Worm (Caenorhabditis elegans) whole organism, L1 larva: ENCODE results near the gene nfya-1.
A peak's percentile ranks its signal among the peaks of the same experiment; 100 is the strongest.

Experiments
- C34B4.2 ChIP-seq: sonication (generic microtip); optimal IDR thresholded peaks from 2 replicates; lab custom pipeline; 2017; ENCODE audit warnings: mild to moderate bottlenecking, missing genetic modification characterization, missing compliant biosample characterization
- Y116A8C.19 ChIP-seq: sonication (generic microtip); optimal IDR thresholded peaks from 2 replicates; lab custom pipeline; 2016; ENCODE audit warnings: missing compliant biosample characterization, missing genetic modification characterization, borderline replicate concordance
- alr-1 ChIP-seq: fragments of 200-800 bp; sonication (Bioruptor generic); optimal IDR thresholded peaks from 2 replicates; lab custom pipeline; 2018; ENCODE audit warnings: borderline replicate concordance, mild to moderate bottlenecking, missing genetic modification characterization, missing compliant biosample characterization
- aly-2 ChIP-seq: fragments of 150-350 bp; optimal IDR thresholded peaks from 2 replicates; lab custom pipeline; 2014; ENCODE audit warnings: missing biosample characterization, missing genetic modification characterization
- ama-1 ChIP-seq: fragments of 150-350 bp; optimal IDR thresholded peaks from 2 replicates; lab custom pipeline; 2014
- blmp-1 ChIP-seq: fragments of 150-350 bp; optimal IDR thresholded peaks from 2 replicates; lab custom pipeline; 2014; ENCODE audit warnings: missing biosample characterization, missing genetic modification characterization
- ceh-63 ChIP-seq: fragments of 200-800 bp; sonication (Bioruptor generic); optimal IDR thresholded peaks from 2 replicates; lab custom pipeline; 2018; ENCODE audit warnings: mild to moderate bottlenecking, missing genetic modification characterization, missing compliant biosample characterization
- ceh-88 ChIP-seq: fragments of 200-800 bp; sonication (Bioruptor generic); IDR thresholded peaks from 2 replicates; pipeline ENCODE4 v1.3.6; 2022; ENCODE audit warnings: missing genetic modification characterization, missing compliant biosample characterization
- ceh-90 ChIP-seq: sonication (generic microtip); optimal IDR thresholded peaks from 2 replicates; lab custom pipeline; 2016; ENCODE audit warnings: missing genetic modification characterization, missing compliant biosample characterization
- ces-1 ChIP-seq: fragments of 150-350 bp; optimal IDR thresholded peaks from 2 replicates; lab custom pipeline; 2014; ENCODE audit warnings: missing biosample characterization, missing genetic modification reagents, missing genetic modification characterization
- dpl-1 ChIP-seq, 3 experiments: fragments of 150-350 bp in 2 of 3; sonication (generic microtip) in 1 of 3; optimal IDR thresholded peaks; 2 replicates each; lab custom pipeline; 2014 to 2017; ENCODE audit warnings: missing biosample characterization in 3 of 3, missing genetic modification characterization in 3 of 3, missing genetic modification reagents in 3 of 3
- efl-3 ChIP-seq: fragments of 200-800 bp; sonication (Bioruptor generic); optimal IDR thresholded peaks from 2 replicates; lab custom pipeline; 2018; ENCODE audit warnings: mild to moderate bottlenecking, missing genetic modification characterization, missing compliant biosample characterization
- egl-13 ChIP-seq: sonication (generic microtip); optimal IDR thresholded peaks from 2 replicates; lab custom pipeline; 2016; ENCODE audit warnings: missing genotype, missing genetic modification reagents, missing genetic modification characterization, missing compliant biosample characterization
- elt-3 ChIP-seq, 6 experiments: fragments of 150-350 bp in 1 of 6; sonication (generic microtip); optimal IDR thresholded peaks; 2 replicates each; lab custom pipeline; 2017 to 2018; ENCODE audit warnings: missing biosample characterization in 6 of 6, missing genetic modification characterization in 6 of 6, inconsistent platforms in 1 of 6
- ets-5 ChIP-seq: fragments of 200-800 bp; sonication (Bioruptor generic); IDR thresholded peaks from 2 replicates; pipeline ENCODE4 v1.3.6; 2022; ENCODE audit warnings: missing genetic modification characterization, missing compliant biosample characterization
- fkh-8 ChIP-seq: sonication (generic microtip); optimal IDR thresholded peaks from 2 replicates; lab custom pipeline; 2016; ENCODE audit warnings: mild to moderate bottlenecking, missing genetic modification characterization, missing compliant biosample characterization
- fos-1 ChIP-seq: fragments of 150-350 bp; optimal IDR thresholded peaks from 2 replicates; lab custom pipeline; 2014; ENCODE audit warnings: missing biosample characterization, missing genetic modification characterization
- hlh-17 ChIP-seq: fragments of 200-800 bp; sonication (Bioruptor generic); optimal IDR thresholded peaks from 2 replicates; lab custom pipeline; 2018; ENCODE audit warnings: missing genetic modification characterization, mild to moderate bottlenecking, missing compliant biosample characterization, moderate library complexity, borderline replicate concordance
- isw-1 ChIP-seq: fragments of 200-800 bp; sonication (Bioruptor generic); IDR thresholded peaks from 2 replicates; pipeline ENCODE4 v1.3.6; 2022; ENCODE audit warnings: missing genetic modification characterization, missing compliant biosample characterization
- jun-1 ChIP-seq: fragments of 150-350 bp; optimal IDR thresholded peaks from 2 replicates; lab custom pipeline; 2014; ENCODE audit warnings: missing biosample characterization, missing genetic modification reagents, missing genetic modification characterization
- lin-14 ChIP-seq: fragments of 200-800 bp; sonication (Bioruptor generic); optimal IDR thresholded peaks from 2 replicates; lab custom pipeline; 2018; ENCODE audit warnings: mild to moderate bottlenecking, missing genetic modification characterization, moderate library complexity, missing compliant biosample characterization
- lin-35 ChIP-seq, 2 experiments: fragments of 150-350 bp; optimal IDR thresholded peaks; 2 replicates each; lab custom pipeline; 2014; ENCODE audit warnings: missing biosample characterization in 2 of 2, missing genetic modification characterization in 2 of 2, missing genetic modification reagents in 2 of 2
- lin-39 ChIP-seq: fragments of 150-350 bp; optimal IDR thresholded peaks from 2 replicates; lab custom pipeline; 2014; ENCODE audit warnings: missing biosample characterization, missing genetic modification reagents, missing genetic modification characterization
- lir-3 ChIP-seq: sonication (generic microtip); optimal IDR thresholded peaks from 2 replicates; lab custom pipeline; 2016; ENCODE audit warnings: mild to moderate bottlenecking, missing genetic modification characterization, moderate library complexity, missing compliant biosample characterization; ENCODE audit not compliant: poor library complexity
- mab-9 ChIP-seq: fragments of 200-800 bp; sonication (Bioruptor generic); IDR thresholded peaks from 2 replicates; pipeline ENCODE4 v1.3.6; 2022; ENCODE audit warnings: missing genetic modification reagents, missing genetic modification characterization, missing compliant biosample characterization
- nhr-11 ChIP-seq: fragments of 150-350 bp; optimal IDR thresholded peaks from 2 replicates; lab custom pipeline; 2014; ENCODE audit warnings: missing biosample characterization, missing genetic modification characterization
- nhr-12 ChIP-seq: sonication (generic microtip); optimal IDR thresholded peaks from 2 replicates; lab custom pipeline; 2017; ENCODE audit warnings: missing biosample characterization, missing genetic modification characterization
- nhr-19 ChIP-seq: fragments of 200-800 bp; sonication (Bioruptor generic); conservative IDR thresholded peaks from 2 replicates; pipeline ENCODE4 v1.3.6; 2022; ENCODE audit warnings: missing genetic modification characterization, missing compliant biosample characterization
- nhr-20 ChIP-seq: sonication (generic microtip); optimal IDR thresholded peaks from 2 replicates; lab custom pipeline; 2016; ENCODE audit warnings: mild to moderate bottlenecking, missing genetic modification characterization, missing compliant biosample characterization
- nhr-28 ChIP-seq: fragments of 150-350 bp; optimal IDR thresholded peaks from 2 replicates; lab custom pipeline; 2014; ENCODE audit warnings: missing biosample characterization, missing genetic modification characterization
- nhr-47 ChIP-seq: sonication (generic microtip); optimal IDR thresholded peaks from 2 replicates; lab custom pipeline; 2016; ENCODE audit warnings: mild to moderate bottlenecking, missing genetic modification characterization, moderate library complexity, missing compliant biosample characterization
- nhr-71 ChIP-seq: sonication (generic microtip); optimal IDR thresholded peaks from 2 replicates; lab custom pipeline; 2016; ENCODE audit warnings: mild to moderate bottlenecking, missing genetic modification characterization, moderate library complexity, missing compliant biosample characterization
- nhr-77 ChIP-seq: fragments of 150-350 bp; optimal IDR thresholded peaks from 2 replicates; lab custom pipeline; 2014; ENCODE audit warnings: missing biosample characterization, missing genetic modification characterization
- nhr-90 ChIP-seq: sonication (generic microtip); optimal IDR thresholded peaks from 2 replicates; lab custom pipeline; 2016; ENCODE audit warnings: mild to moderate bottlenecking, missing genetic modification characterization, missing compliant biosample characterization; ENCODE audit not compliant: poor library complexity
- pag-3 ChIP-seq: sonication (generic microtip); optimal IDR thresholded peaks from 2 replicates; lab custom pipeline; 2017; ENCODE audit warnings: missing genetic modification characterization, mild to moderate bottlenecking, missing compliant biosample characterization, antibody characterized with exemption, borderline replicate concordance; ENCODE audit not compliant: insufficient read depth
- pqm-1 ChIP-seq: sonication (generic microtip); optimal IDR thresholded peaks from 3 replicates; lab custom pipeline; 2017; ENCODE audit warnings: missing biosample characterization, missing genetic modification characterization
- rnt-1 ChIP-seq: sonication (generic microtip); optimal IDR thresholded peaks from 2 replicates; lab custom pipeline; 2016; ENCODE audit warnings: mild to moderate bottlenecking, missing genetic modification characterization, moderate library complexity, missing compliant biosample characterization
- skn-1 ChIP-seq: fragments of 150-350 bp; optimal IDR thresholded peaks from 2 replicates; lab custom pipeline; 2014; ENCODE audit warnings: missing biosample characterization, missing genetic modification characterization
- snpc-4 ChIP-seq: fragments of 150-350 bp; optimal IDR thresholded peaks from 2 replicates; lab custom pipeline; 2014; ENCODE audit warnings: missing biosample characterization, missing genetic modification characterization
- snu-23 ChIP-seq: sonication (generic microtip); optimal IDR thresholded peaks from 2 replicates; lab custom pipeline; 2016; ENCODE audit warnings: missing genetic modification characterization, missing compliant biosample characterization
- tbx-2 ChIP-seq: sonication (generic microtip); optimal IDR thresholded peaks from 2 replicates; lab custom pipeline; 2016; ENCODE audit warnings: missing genetic modification characterization, missing compliant biosample characterization
- unc-130 ChIP-seq: fragments of 150-350 bp; optimal IDR thresholded peaks from 2 replicates; lab custom pipeline; 2017; ENCODE audit warnings: missing biosample characterization, missing genetic modification characterization, inconsistent platforms
- unc-30 ChIP-seq: sonication (generic microtip); optimal IDR thresholded peaks from 2 replicates; lab custom pipeline; 2017; ENCODE audit warnings: missing biosample characterization, missing genetic modification characterization
- unc-62 ChIP-seq: fragments of 150-350 bp; optimal IDR thresholded peaks from 2 replicates; lab custom pipeline; 2014; ENCODE audit warnings: missing biosample characterization, missing genetic modification reagents, missing genetic modification characterization
- unc-86 ChIP-seq: sonication (generic microtip); optimal IDR thresholded peaks from 2 replicates; lab custom pipeline; 2016; ENCODE audit warnings: missing genetic modification characterization, missing compliant biosample characterization
- unc-98 ChIP-seq: fragments of 200-800 bp; sonication (Bioruptor generic); IDR thresholded peaks from 2 replicates; pipeline ENCODE4 v1.3.6; 2022; ENCODE audit warnings: missing genetic modification characterization, missing compliant biosample characterization
- vab-15 ChIP-seq: sonication (generic microtip); optimal IDR thresholded peaks from 2 replicates; lab custom pipeline; 2017; ENCODE audit warnings: missing genotype, mild to moderate bottlenecking, missing genetic modification characterization, missing compliant biosample characterization
- xbp-1 ChIP-seq: sonication (generic microtip); optimal IDR thresholded peaks from 2 replicates; lab custom pipeline; 2016; ENCODE audit warnings: missing genetic modification characterization, missing compliant biosample characterization
- zag-1 ChIP-seq: fragments of 150-350 bp; optimal IDR thresholded peaks from 2 replicates; lab custom pipeline; 2014; ENCODE audit warnings: missing biosample characterization, missing genetic modification characterization
- ztf-11 ChIP-seq, 2 experiments: sonication (generic microtip); optimal IDR thresholded peaks; 2 replicates each; lab custom pipeline; 2016 to 2017; ENCODE audit warnings: missing genetic modification characterization in 2 of 2, missing biosample characterization in 1 of 2, missing compliant biosample characterization in 1 of 2

nfya-1 gene

DNA sequence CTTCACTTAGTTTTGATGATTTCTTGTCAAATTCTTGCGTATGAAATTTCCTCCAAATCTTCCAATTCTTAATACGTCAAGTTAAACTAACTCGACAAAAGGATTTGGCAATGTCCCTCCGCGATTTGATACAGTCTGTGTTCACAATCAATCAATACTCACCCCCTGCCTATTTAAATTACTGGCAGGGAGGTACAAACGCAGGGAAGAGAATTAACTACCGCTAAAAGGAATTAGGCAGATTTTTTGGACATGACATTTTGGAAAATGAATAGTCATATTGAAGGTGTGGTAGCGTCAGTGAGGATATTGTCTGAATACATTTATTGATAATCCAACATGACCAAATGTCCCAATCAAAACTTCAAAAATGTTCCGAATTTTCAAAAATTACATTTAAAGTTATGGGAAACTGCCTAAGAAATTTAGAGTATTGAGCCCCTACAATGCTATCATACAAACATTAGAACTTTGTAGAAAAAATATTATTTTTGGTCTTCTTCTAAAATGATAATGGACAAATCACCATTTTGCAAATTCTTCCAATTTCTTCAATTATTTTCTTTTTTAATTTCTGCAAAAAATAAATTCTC is 9.2 kb downstream of the nfya-1 start (continued):
- TF ChIP-seq efl-3 (GFP tag; lab: Kevin White, UChicago) (peak; percentile 92), mab-9 (GFP tag; lab: Robert Waterston, UW) (peak; percentile 92), nhr-20 (peak; percentile 98), Y116A8C.19 (no peak), ets-5 (GFP tag; lab: Robert Waterston, UW) (no peak), rnt-1 (peak; percentile 99), unc-130 (peak; percentile 10), nhr-47 (peak; percentile 99), snpc-4 (tag; lab: Kevin White, UChicago) (peak; percentile 87), snu-23 (peak; percentile 100), tbx-2 (tag; lab: Kevin White, UChicago) (peak; percentile 98), ceh-88 (GFP tag; lab: Robert Waterston, UW) (peak; percentile 97), hlh-17 (no peak), isw-1 (GFP tag; lab: Robert Waterston, UW) (peak; percentile 86), nhr-90 (tag; lab: Kevin White, UChicago) (peak; percentile 99), alr-1 (tag; lab: Kevin White, UChicago) (no peak), fkh-8 (peak; percentile 95), nhr-19 (GFP tag; lab: Robert Waterston, UW) (peak; percentile 98), ztf-11 (tag; optimal IDR thresholded peaks at IDR 0.05; lab: Kevin White, UChicago) (peak; percentile 90 to 93), ces-1 (GFP tag; lab: Kevin White, UChicago) (peak; percentile 73), lin-39 (tag; lab: Kevin White, UChicago) (peak; percentile 98), nhr-28 (peak; percentile 73), ceh-63 (GFP tag; lab: Kevin White, UChicago) (peak; percentile 96), dpl-1 (GFP tag; optimal IDR thresholded peaks at IDR 0.05; lab: Kevin White, UChicago) (peak; percentile 51 to 66 (median 58)), aly-2 (peak; percentile 94), unc-98 (peak; percentile 76), unc-30 (peak; percentile 73), nhr-77 (peak; percentile 99), C34B4.2 (tag; lab: Kevin White, UChicago) (no peak), ama-1 (lab: Kevin White, UChicago) (no peak), pqm-1 (tag; lab: Kevin White, UChicago) (peak; percentile 80), unc-62 (GFP tag; lab: Kevin White, UChicago) (no peak), xbp-1 (tag; lab: Kevin White, UChicago) (peak; percentile 96)

DNA sequence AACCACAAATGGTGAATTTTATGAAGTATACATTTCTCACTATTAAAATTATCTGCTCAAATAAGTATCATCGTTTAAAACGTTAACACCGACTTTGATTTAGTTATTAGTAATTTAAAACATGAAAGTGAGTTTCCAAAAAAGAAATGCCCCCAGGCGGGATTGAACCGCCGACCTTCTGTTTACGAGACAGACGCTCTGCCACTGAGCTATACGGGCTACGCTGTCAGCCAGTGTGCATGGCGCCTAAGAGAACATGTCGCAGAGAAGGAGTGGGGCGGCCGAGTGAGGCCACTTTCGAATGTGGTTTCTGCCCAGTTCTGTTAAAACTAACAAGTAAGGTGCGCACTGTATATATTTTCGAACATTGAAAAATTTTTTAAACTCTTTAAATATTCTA is 11.7 kb downstream of the nfya-1 start:
- no peak for TF ChIP-seq hlh-17
- peak; percentile 6 for TF ChIP-seq egl-13 (tag; lab: Kevin White, UChicago)
- TF ChIP-seq jun-1 (tag; lab: Kevin White, UChicago): peak; percentile 43
- peak; percentile 36 for TF ChIP-seq unc-86 (tag; lab: Kevin White, UChicago)
- TF ChIP-seq elt-3 (tag; optimal IDR thresholded peaks at IDR 0.05; lab: Kevin White, UChicago): peak in 1 of 6 experiments; percentile 23
- no peak for TF ChIP-seq vab-15 (tag; lab: Kevin White, UChicago)
- peak; percentile 79 for TF ChIP-seq snu-23
- no peak for TF ChIP-seq mab-9 (GFP tag; lab: Robert Waterston, UW)
- TF ChIP-seq unc-30: no peak
- TF ChIP-seq aly-2: no peak
- TF ChIP-seq lin-35 (GFP tag; optimal IDR thresholded peaks at IDR 0.05; lab: Kevin White, UChicago): peak; percentile 24 to 64
- peak; percentile 10 for TF ChIP-seq fos-1 (tag; lab: Kevin White, UChicago)
- TF ChIP-seq nhr-90 (tag; lab: Kevin White, UChicago): peak; percentile 57
- TF ChIP-seq pag-3 (tag; lab: Kevin White, UChicago): no peak
- no peak for TF ChIP-seq ets-5 (GFP tag; lab: Robert Waterston, UW)
- TF ChIP-seq nhr-12 (tag; lab: Kevin White, UChicago): no peak
- TF ChIP-seq fkh-8: peak; percentile 41
- no peak for TF ChIP-seq ces-1 (GFP tag; lab: Kevin White, UChicago)
- peak; percentile 43 for TF ChIP-seq tbx-2 (tag; lab: Kevin White, UChicago)
- no peak for TF ChIP-seq zag-1 (tag; lab: Kevin White, UChicago)
- TF ChIP-seq blmp-1 (tag; lab: Kevin White, UChicago): no peak
- TF ChIP-seq skn-1 (tag; lab: Kevin White, UChicago): peak; percentile 43
- TF ChIP-seq lin-14 (GFP tag; lab: Kevin White, UChicago): peak; percentile 51
- no peak for TF ChIP-seq ceh-90 (tag; lab: Kevin White, UChicago)
- no peak for TF ChIP-seq ama-1 (lab: Kevin White, UChicago)
- TF ChIP-seq unc-98: no peak
- peak; percentile 33 for TF ChIP-seq lir-3
- TF ChIP-seq nhr-71 (tag; lab: Kevin White, UChicago): peak; percentile 63
- no peak for TF ChIP-seq nhr-11 (tag; lab: Kevin White, UChicago)
- TF ChIP-seq snpc-4 (tag; lab: Kevin White, UChicago): peak; percentile 13
